Fruit fly (Drosophila melanogaster) whole organism, embryonic: ENCODE data around the gene Gr5a.

ENCODE experiments used
- ATbp ChIP-seq: fragments of 200-800 bp; sonication (Bioruptor generic); optimal IDR thresholded peaks from 2 replicates; lab custom pipeline; 2017; ENCODE audit warnings: missing biosample characterization, mild to moderate bottlenecking, missing genetic modification characterization, missing genetic modification reagents
- CG10267 ChIP-seq: fragments of 200-800 bp; sonication (Bioruptor generic); optimal IDR thresholded peaks from 2 replicates; lab custom pipeline; 2018; ENCODE audit warnings: missing biosample characterization, mild to moderate bottlenecking, missing genetic modification characterization, moderate library complexity
- CG10431 ChIP-seq: fragments of 200-800 bp; sonication (Bioruptor generic); optimal IDR thresholded peaks from 3 replicates; lab custom pipeline; 2018; ENCODE audit warnings: missing biosample characterization, mild to moderate bottlenecking, missing genetic modification characterization
- CG10654 ChIP-seq: fragments of 200-800 bp; sonication (Bioruptor generic); optimal IDR thresholded peaks from 2 replicates; lab custom pipeline; 2016; ENCODE audit warnings: missing biosample characterization, missing genetic modification characterization
- CG11085 ChIP-seq: fragments of 200-800 bp; sonication (Bioruptor generic); IDR thresholded peaks from 2 replicates; pipeline ENCODE4 v1.3.6; 2022; ENCODE audit warnings: missing biosample characterization, missing genetic modification characterization
- CG11093 ChIP-seq: fragments of 200-800 bp; sonication (Bioruptor generic); IDR thresholded peaks from 3 replicates; pipeline ENCODE4 v1.3.6; 2022; ENCODE audit warnings: missing biosample characterization, missing genetic modification characterization
- CG13775 ChIP-seq: fragments of 200-800 bp; sonication (Bioruptor generic); optimal IDR thresholded peaks from 3 replicates; lab custom pipeline; 2017; ENCODE audit warnings: missing biosample characterization, mild to moderate bottlenecking, missing genetic modification characterization
- CG15479 ChIP-seq: fragments of 200-800 bp; sonication (Bioruptor generic); optimal IDR thresholded peaks from 3 replicates; lab custom pipeline; 2019; ENCODE audit warnings: missing biosample characterization, mild to moderate bottlenecking, missing genetic modification characterization, moderate library complexity
- CG16813 ChIP-seq: fragments of 200-800 bp; sonication (Bioruptor generic); IDR thresholded peaks from 3 replicates; pipeline ENCODE4 v1.3.6; 2022; ENCODE audit warnings: missing biosample characterization, missing genetic modification characterization; ENCODE audit not compliant: partially characterized antibody
- CG17568 ChIP-seq: fragments of 200-800 bp; sonication (Bioruptor generic); optimal IDR thresholded peaks from 2 replicates; lab custom pipeline; 2018; ENCODE audit warnings: missing biosample characterization, mild to moderate bottlenecking, missing genetic modification characterization, moderate library complexity
- CG31224 ChIP-seq: fragments of 200-800 bp; sonication (Bioruptor generic); IDR thresholded peaks from 2 replicates; pipeline ENCODE4 v1.3.6; 2022; ENCODE audit warnings: missing biosample characterization, missing genetic modification characterization
- CG31365 ChIP-seq: fragments of 200-800 bp; sonication (Bioruptor generic); optimal IDR thresholded peaks from 2 replicates; lab custom pipeline; 2018; ENCODE audit warnings: missing biosample characterization, mild to moderate bottlenecking, missing genetic modification characterization
- CG3995 ChIP-seq: fragments of 200-800 bp; sonication (Bioruptor generic); optimal IDR thresholded peaks from 3 replicates; lab custom pipeline; 2016; ENCODE audit warnings: missing biosample characterization, missing genetic modification characterization
- CG7786 ChIP-seq: fragments of 200-800 bp; sonication (Bioruptor generic); optimal IDR thresholded peaks from 2 replicates; lab custom pipeline; 2016; ENCODE audit warnings: missing biosample characterization, missing genetic modification characterization
- CG8944 ChIP-seq: fragments of 200-800 bp; sonication (Bioruptor generic); optimal IDR thresholded peaks from 3 replicates; lab custom pipeline; 2016; ENCODE audit warnings: missing biosample characterization, missing genetic modification characterization
- Doc2 ChIP-seq: fragments of 200-800 bp; sonication (Bioruptor generic); IDR thresholded peaks from 2 replicates; pipeline ENCODE4 v1.3.6; 2022; ENCODE audit warnings: missing biosample characterization, missing genetic modification characterization
- Fer1 ChIP-seq: fragments of 200-800 bp; sonication (Bioruptor generic); optimal IDR thresholded peaks from 2 replicates; lab custom pipeline; 2017; ENCODE audit warnings: missing biosample characterization, mild to moderate bottlenecking, missing genetic modification characterization
- H2.0 ChIP-seq: fragments of 200-800 bp; sonication (Bioruptor generic); IDR thresholded peaks from 2 replicates; pipeline ENCODE4 v1.3.6; 2022; ENCODE audit warnings: missing biosample characterization, missing genetic modification characterization
- HLH54F ChIP-seq: fragments of 200-800 bp; sonication (Bioruptor generic); optimal IDR thresholded peaks from 3 replicates; lab custom pipeline; 2016; ENCODE audit warnings: missing biosample characterization, missing genetic modification characterization
- Hey ChIP-seq: fragments of 200-800 bp; sonication (Bioruptor generic); optimal IDR thresholded peaks from 3 replicates; lab custom pipeline; 2018; ENCODE audit warnings: missing biosample characterization, mild to moderate bottlenecking, missing genetic modification characterization
- Kr ChIP-seq: fragments of 200-800 bp; sonication (Bioruptor generic); optimal IDR thresholded peaks from 2 replicates; lab custom pipeline; 2017; ENCODE audit warnings: missing biosample characterization, mild to moderate bottlenecking, missing genetic modification characterization
- Myb ChIP-seq: fragments of 200-800 bp; sonication (Bioruptor generic); optimal IDR thresholded peaks from 2 replicates; lab custom pipeline; 2016; ENCODE audit warnings: missing biosample characterization, missing genetic modification characterization
- Nf-YC ChIP-seq: fragments of 200-800 bp; optimal IDR thresholded peaks from 3 replicates; lab custom pipeline; 2019; ENCODE audit warnings: missing biosample characterization, mild to moderate bottlenecking, missing genetic modification characterization, moderate library complexity
- Pdp1 ChIP-seq, 2 experiments: fragments of 200-800 bp; sonication (Bioruptor generic); optimal IDR thresholded peaks; 3 replicates each; lab custom pipeline; 2016; ENCODE audit warnings: missing biosample characterization in 2 of 2, missing genetic modification characterization in 2 of 2, mild to moderate bottlenecking in 1 of 2, moderate library complexity in 1 of 2
- Sry-δ ChIP-seq: fragments of 200-800 bp; sonication (Bioruptor generic); optimal IDR thresholded peaks from 2 replicates; lab custom pipeline; 2016; ENCODE audit warnings: missing biosample characterization, missing genetic modification characterization
- Taf1 ChIP-seq: fragments of 200-800 bp; sonication (Bioruptor generic); IDR thresholded peaks from 2 replicates; pipeline ENCODE4 v1.3.6; 2022; ENCODE audit warnings: missing biosample characterization, missing genetic modification characterization
- al ChIP-seq: fragments of 200-800 bp; sonication (Bioruptor generic); IDR thresholded peaks from 2 replicates; pipeline ENCODE4 v1.3.6; 2022; ENCODE audit warnings: missing biosample characterization, missing genetic modification characterization
- bab2 ChIP-seq: fragments of 200-800 bp; sonication (Bioruptor generic); optimal IDR thresholded peaks from 2 replicates; lab custom pipeline; 2016; ENCODE audit warnings: missing biosample characterization, missing genetic modification characterization
- disco-r ChIP-seq: fragments of 200-800 bp; sonication (Bioruptor generic); optimal IDR thresholded peaks from 2 replicates; lab custom pipeline; 2016; ENCODE audit warnings: missing biosample characterization, missing genetic modification characterization
- esg ChIP-seq: fragments of 200-800 bp; sonication (Bioruptor generic); conservative IDR thresholded peaks from 2 replicates; pipeline ENCODE4 v1.3.6; 2022; ENCODE audit warnings: missing biosample characterization, missing genetic modification characterization
- fru ChIP-seq: fragments of >200 bp; optimal IDR thresholded peaks from 2 replicates; lab custom pipeline; 2017
- gro ChIP-seq: fragments of 200-800 bp; sonication (Bioruptor generic); optimal IDR thresholded peaks from 2 replicates; lab custom pipeline; 2016; ENCODE audit warnings: missing biosample characterization, missing genetic modification characterization
- gt ChIP-seq: fragments of 200-800 bp; sonication (Bioruptor generic); IDR thresholded peaks from 2 replicates; pipeline ENCODE4 v1.3.6; 2022; ENCODE audit warnings: missing biosample characterization, missing genetic modification characterization
- ham ChIP-seq: fragments of 200-800 bp; sonication (Bioruptor generic); IDR thresholded peaks from 2 replicates; pipeline ENCODE4 v1.3.6; 2022; ENCODE audit warnings: missing biosample characterization, missing genetic modification characterization
- hth ChIP-seq: fragments of >200 bp; optimal IDR thresholded peaks from 2 replicates; lab custom pipeline; 2017; ENCODE audit warnings: inconsistent platforms
- ind ChIP-seq: fragments of 200-800 bp; sonication (Bioruptor generic); optimal IDR thresholded peaks from 3 replicates; lab custom pipeline; 2016; ENCODE audit warnings: missing biosample characterization, missing genetic modification characterization
- insv ChIP-seq, 2 experiments: fragments of 200-800 bp; sonication (Bioruptor generic); optimal IDR thresholded peaks; 3 replicates each; lab custom pipeline; 2016 to 2018; ENCODE audit warnings: missing biosample characterization in 2 of 2, missing genetic modification characterization in 2 of 2
- kah ChIP-seq: fragments of 200-800 bp; sonication (Bioruptor generic); optimal IDR thresholded peaks from 2 replicates; lab custom pipeline; 2018; ENCODE audit warnings: missing biosample characterization, mild to moderate bottlenecking, missing genetic modification characterization
- knrl ChIP-seq: fragments of 200-800 bp; sonication (Bioruptor generic); IDR thresholded peaks from 3 replicates; pipeline ENCODE4 v1.3.6; 2022; ENCODE audit warnings: missing biosample characterization, missing genetic modification characterization; ENCODE audit not compliant: partially characterized antibody
- mld ChIP-seq: fragments of 200-800 bp; sonication (Bioruptor generic); IDR thresholded peaks from 3 replicates; pipeline ENCODE4 v1.3.6; 2022; ENCODE audit warnings: missing biosample characterization, missing genetic modification characterization; ENCODE audit not compliant: partially characterized antibody
- odd ChIP-seq: fragments of 200-800 bp; sonication (Bioruptor generic); optimal IDR thresholded peaks from 2 replicates; lab custom pipeline; 2017; ENCODE audit warnings: missing biosample characterization, mild to moderate bottlenecking, missing genetic modification characterization
- onecut ChIP-seq: fragments of 200-800 bp; sonication (Bioruptor generic); IDR thresholded peaks from 2 replicates; pipeline ENCODE4 v1.3.6; 2022; ENCODE audit warnings: missing biosample characterization, missing genetic modification characterization
- org-1 ChIP-seq: fragments of 200-800 bp; sonication (Bioruptor generic); optimal IDR thresholded peaks from 2 replicates; lab custom pipeline; 2017; ENCODE audit warnings: missing biosample characterization, missing genetic modification characterization
- psq ChIP-seq: fragments of 200-800 bp; sonication (Bioruptor generic); optimal IDR thresholded peaks from 2 replicates; lab custom pipeline; 2017; ENCODE audit warnings: missing biosample characterization, missing genetic modification characterization
- schlank ChIP-seq: fragments of 200-800 bp; sonication (Bioruptor generic); optimal IDR thresholded peaks from 2 replicates; lab custom pipeline; 2018; ENCODE audit warnings: missing biosample characterization, mild to moderate bottlenecking, missing genetic modification characterization
- sd ChIP-seq: fragments of 200-800 bp; sonication (Bioruptor generic); optimal IDR thresholded peaks from 3 replicates; lab custom pipeline; 2018; ENCODE audit warnings: missing biosample characterization, mild to moderate bottlenecking, missing genetic modification characterization, moderate library complexity
- sens-2 ChIP-seq: fragments of 200-800 bp; sonication (Bioruptor generic); IDR thresholded peaks from 2 replicates; pipeline ENCODE4 v1.3.6; 2022; ENCODE audit warnings: missing biosample characterization, missing genetic modification characterization
- tx ChIP-seq: fragments of 200-800 bp; sonication (Bioruptor generic); optimal IDR thresholded peaks from 2 replicates; lab custom pipeline; 2016; ENCODE audit warnings: missing biosample characterization, missing genetic modification characterization
- unpg ChIP-seq: fragments of 200-800 bp; sonication (Bioruptor generic); optimal IDR thresholded peaks from 3 replicates; lab custom pipeline; 2018; ENCODE audit warnings: missing biosample characterization, mild to moderate bottlenecking, missing genetic modification characterization, moderate library complexity
- wdn ChIP-seq: fragments of 200-800 bp; sonication (Bioruptor generic); IDR thresholded peaks from 2 replicates; pipeline ENCODE4 v1.3.6; 2022; ENCODE audit warnings: missing biosample characterization, missing genetic modification characterization

Gene Gr5a

DNA sequence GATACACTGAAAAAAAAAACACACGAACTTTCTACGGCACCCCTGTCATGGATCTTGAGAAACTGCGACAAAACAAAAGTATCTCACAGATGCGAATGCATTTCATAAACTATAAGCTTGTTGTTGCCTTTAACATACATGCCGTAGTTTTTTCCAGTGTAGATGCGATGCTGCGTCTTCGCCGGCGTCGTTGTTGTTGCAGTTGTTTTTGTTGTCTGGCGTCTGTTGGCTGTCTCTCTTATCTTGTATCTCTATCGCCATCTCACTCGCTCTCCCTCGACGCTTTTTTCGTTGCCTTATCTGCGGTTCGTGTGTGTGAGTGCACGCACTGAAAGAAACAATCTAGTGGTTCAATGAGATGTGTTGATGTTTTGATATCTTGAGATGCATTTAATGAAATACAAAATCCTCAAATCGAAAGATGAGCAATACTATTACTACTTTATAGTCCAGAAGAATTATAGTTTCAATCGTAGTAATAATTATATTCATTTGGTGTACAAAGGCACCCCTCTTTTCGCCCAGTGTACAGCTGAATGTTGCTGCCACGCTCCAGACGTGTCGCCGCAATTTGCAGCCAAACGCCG lies 16.1 kb downstream of the Gr5a start (continued):
- TF ChIP-seq al (peak; percentile 85), onecut (GFP tag; lab: Robert Waterston, UW) (peak; percentile 97), Taf1 (peak; percentile 63; the same call in 1 of the 2 replicates), ind (peak; percentile 98), CG8944 (GFP tag; lab: Kevin White, UChicago) (peak; percentile 98), CG10654 (GFP tag; lab: Kevin White, UChicago) (peak; percentile 97), gt (GFP tag; lab: Robert Waterston, UW) (peak; percentile 83), Hey (tag; lab: Kevin White, UChicago) (peak; percentile 75), org-1 (peak; percentile 95), bab2 (GFP tag; lab: Kevin White, UChicago) (peak; percentile 97), Doc2 (GFP tag; lab: Robert Waterston, UW) (peak; percentile 78; the same call in 1 of the 2 replicates)

DNA sequence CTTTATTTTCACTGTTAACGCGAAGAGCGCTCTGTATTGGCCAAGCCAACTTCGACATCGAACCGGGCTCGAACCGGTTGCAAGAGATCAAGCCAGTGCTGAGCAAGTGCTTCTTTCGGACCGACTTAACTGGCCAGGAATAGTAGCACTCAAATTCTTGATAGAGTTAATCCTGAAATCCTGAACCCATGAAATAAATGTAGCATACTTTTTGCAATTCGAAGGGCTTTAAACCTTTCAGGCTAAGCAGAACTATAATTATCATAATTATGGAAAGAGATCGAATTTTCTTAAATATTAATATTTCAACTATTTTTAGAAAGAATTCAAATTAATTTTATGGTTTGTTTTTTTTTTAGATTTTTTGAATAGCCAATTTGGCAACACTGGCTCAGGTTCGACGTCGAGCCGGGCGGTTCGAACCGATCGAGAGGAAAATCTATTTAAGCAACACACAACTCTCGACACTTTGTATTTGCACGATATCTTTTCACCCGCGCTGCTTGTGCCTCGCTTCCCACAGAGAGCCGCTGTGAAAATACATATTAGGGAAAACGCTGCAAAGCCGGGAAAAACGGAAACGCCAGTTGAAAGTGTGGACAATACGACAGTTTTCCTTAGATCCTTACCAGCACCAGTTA lies 17.8 kb downstream of the Gr5a start, which contains the start of gene AdamTS-B:
AdamTS-B (plus strand) TSS at position 471 of the 641 bp plus-strand sequence.
- no peak for TF ChIP-seq CG3995 (GFP tag; lab: Kevin White, UChicago)
- peak; percentile 41 for TF ChIP-seq CG10267 (tag; lab: Kevin White, UChicago)
- TF ChIP-seq al = no peak
- peak; percentile 11 to 21 for TF ChIP-seq Pdp1 (GFP tag; optimal IDR thresholded peaks at IDR 0.05; lab: Kevin White, UChicago)
- TF ChIP-seq CG11093 (GFP tag; lab: Robert Waterston, UW) = no peak
- no peak for TF ChIP-seq mld
- TF ChIP-seq schlank (tag; lab: Kevin White, UChicago) = no peak
- TF ChIP-seq tx = no peak
- TF ChIP-seq CG31224 (GFP tag; lab: Robert Waterston, UW) = no peak
- TF ChIP-seq unpg = peak; percentile 47
- no peak for TF ChIP-seq Myb
- no peak for TF ChIP-seq ham (GFP tag; lab: Robert Waterston, UW)
- no peak for TF ChIP-seq disco-r
- no peak for TF ChIP-seq CG31365 (tag; lab: Kevin White, UChicago)
- no peak for TF ChIP-seq fru
- TF ChIP-seq CG7786 = no peak
- peak; percentile 25 for TF ChIP-seq Nf-YC (tag; lab: Kevin White, UChicago)
- TF ChIP-seq CG10431 (GFP tag; lab: Kevin White, UChicago) = no peak
- TF ChIP-seq sens-2 (GFP tag; lab: Robert Waterston, UW) = no peak
- no peak for TF ChIP-seq Sry-δ (GFP tag; lab: Kevin White, UChicago)
- no peak for TF ChIP-seq wdn (GFP tag; lab: Robert Waterston, UW)
- no peak for TF ChIP-seq odd (GFP tag; lab: Kevin White, UChicago)
- no peak for TF ChIP-seq insv (GFP tag; optimal IDR thresholded peaks at IDR 0.05; lab: Kevin White, UChicago)
- peak; percentile 10 for TF ChIP-seq ATbp (GFP tag; lab: Kevin White, UChicago)
- TF ChIP-seq hth = no peak
- no peak for TF ChIP-seq knrl (GFP tag; lab: Robert Waterston, UW)
- no peak for TF ChIP-seq gro (GFP tag; lab: Kevin White, UChicago)
- no peak for TF ChIP-seq CG17568 (GFP tag; lab: Kevin White, UChicago)
- peak; percentile 7 for TF ChIP-seq CG13775 (GFP tag; lab: Kevin White, UChicago)
- TF ChIP-seq CG16813 = no peak
- peak; percentile 42; the same call in 1 of the 2 replicates for TF ChIP-seq esg (GFP tag; lab: Robert Waterston, UW)
- no peak for TF ChIP-seq CG11085 (GFP tag; lab: Robert Waterston, UW)
- TF ChIP-seq Kr (GFP tag; lab: Kevin White, UChicago) = no peak
- no peak for TF ChIP-seq sd
- TF ChIP-seq kah (GFP tag; lab: Kevin White, UChicago) = no peak
- TF ChIP-seq Fer1 (GFP tag; lab: Kevin White, UChicago) = peak; percentile 59
- no peak for TF ChIP-seq psq (GFP tag; lab: Kevin White, UChicago)
- peak; percentile 14 for TF ChIP-seq HLH54F (GFP tag; lab: Kevin White, UChicago)
- TF ChIP-seq CG15479 (GFP tag; lab: Kevin White, UChicago) = peak; percentile 22
- TF ChIP-seq H2.0 = peak; percentile 22; the same call in 1 of the 2 replicates
